Worm (Caenorhabditis elegans) whole organism, L3 larva: ENCODE measurements around the gene abts-3.

Experiments
- ama-1 ChIP-seq: fragments of 150-350 bp; optimal IDR thresholded peaks from 2 replicates; lab custom pipeline; 2018
- fos-1 ChIP-seq: fragments of 150-350 bp; optimal IDR thresholded peaks from 2 replicates; lab custom pipeline; 2014; ENCODE audit warnings: missing biosample characterization, missing genetic modification characterization
- nhr-12 ChIP-seq: fragments of 150-350 bp; optimal IDR thresholded peaks from 2 replicates; lab custom pipeline; 2014; ENCODE audit warnings: missing biosample characterization, missing genetic modification characterization
- nhr-237 ChIP-seq: fragments of 150-350 bp; optimal IDR thresholded peaks from 2 replicates; lab custom pipeline; 2014; ENCODE audit warnings: missing biosample characterization, missing genetic modification characterization
- tbx-2 ChIP-seq: sonication (generic microtip); optimal IDR thresholded peaks from 2 replicates; lab custom pipeline; 2016; ENCODE audit warnings: mild to moderate bottlenecking, missing genetic modification characterization, missing compliant biosample characterization

ce11 chrII:6125259-6125658, 7.4 kb upstream of the abts-3 start, which contains the start of gene rars-2:
- TF ChIP-seq tbx-2 (tag; lab: Kevin White, UChicago) (no peak), ama-1 (lab: Kevin White, UChicago) (no peak), fos-1 (no peak), nhr-237 (tag; lab: Kevin White, UChicago) (no peak), nhr-12 (no peak)
